Worm (Caenorhabditis elegans) whole organism, early embryonic: ENCODE data around the gene arrd-25.

Experiments used
- B0310.2 ChIP-seq: sonication (generic microtip); optimal IDR thresholded peaks from 2 replicates; lab custom pipeline; 2016; ENCODE audit warnings: mild to moderate bottlenecking, missing genetic modification characterization, missing compliant biosample characterization
- F13C5.2 ChIP-seq: sonication (generic microtip); optimal IDR thresholded peaks from 2 replicates; lab custom pipeline; 2017; ENCODE audit warnings: mild to moderate bottlenecking, missing genetic modification characterization, inconsistent platforms, missing compliant biosample characterization
- ama-1 ChIP-seq: fragments of 150-350 bp; optimal IDR thresholded peaks from 2 replicates; lab custom pipeline; 2014
- ceh-13 ChIP-seq: fragments of 200-800 bp; sonication (Bioruptor generic); optimal IDR thresholded peaks from 2 replicates; lab custom pipeline; 2018; ENCODE audit warnings: mild to moderate bottlenecking, missing genetic modification characterization, missing compliant biosample characterization
- ets-7 ChIP-seq: sonication (generic microtip); optimal IDR thresholded peaks from 2 replicates; lab custom pipeline; 2016; ENCODE audit warnings: missing genotype, missing genetic modification characterization, missing compliant biosample characterization
- flt-1 ChIP-seq: fragments of 200-800 bp; sonication (Bioruptor generic); IDR thresholded peaks from 2 replicates; pipeline ENCODE4 v1.3.6; 2022; ENCODE audit warnings: missing genetic modification characterization, missing compliant biosample characterization
- hmbx-1 ChIP-seq: sonication (generic microtip); optimal IDR thresholded peaks from 2 replicates; lab custom pipeline; 2016; ENCODE audit warnings: mild to moderate bottlenecking, missing genetic modification characterization, missing compliant biosample characterization
- hmg-4 ChIP-seq: fragments of 200-800 bp; sonication (Bioruptor generic); optimal IDR thresholded peaks from 2 replicates; lab custom pipeline; 2018; ENCODE audit warnings: mild to moderate bottlenecking, missing genetic modification characterization, missing compliant biosample characterization
- pes-1 ChIP-seq: fragments of 200-800 bp; sonication (Bioruptor generic); IDR thresholded peaks from 2 replicates; pipeline ENCODE4 v1.3.6; 2022; ENCODE audit warnings: missing genetic modification reagents, missing genetic modification characterization, missing compliant biosample characterization
- scrt-1 ChIP-seq: fragments of 200-800 bp; sonication (Bioruptor generic); IDR thresholded peaks from 2 replicates; pipeline ENCODE4 v1.3.6; 2022; ENCODE audit warnings: missing genetic modification characterization, missing compliant biosample characterization
- tbx-11 ChIP-seq: fragments of 200-800 bp; sonication (Bioruptor generic); IDR thresholded peaks from 2 replicates; pipeline ENCODE4 v1.3.6; 2022; ENCODE audit warnings: missing genetic modification characterization, missing compliant biosample characterization
- tra-4 ChIP-seq: sonication (generic microtip); optimal IDR thresholded peaks from 2 replicates; lab custom pipeline; 2017; ENCODE audit warnings: missing genetic modification characterization, missing compliant biosample characterization

DNA sequence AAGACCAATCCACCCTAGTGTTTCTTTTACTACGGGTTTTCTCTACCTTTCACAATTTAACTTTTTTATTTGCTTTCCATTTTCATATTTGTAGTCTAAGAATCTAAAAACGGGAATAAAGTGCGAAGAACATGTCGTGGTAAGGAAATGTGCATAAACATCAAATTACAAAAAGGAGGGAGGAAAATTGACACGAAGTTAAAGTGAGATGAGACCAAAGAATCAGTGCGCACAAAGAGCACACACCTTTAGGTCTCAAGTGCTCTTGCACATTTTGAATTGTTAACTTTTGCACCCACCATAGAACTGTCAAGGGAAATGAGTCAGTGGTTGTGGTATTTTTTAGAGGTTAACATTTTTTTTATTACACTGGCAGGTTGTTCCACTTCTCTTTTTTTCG lies 3.1 kb upstream of the arrd-25 start:
- TF ChIP-seq tra-4 (tag; lab: Kevin White, UChicago) (no peak), flt-1 (GFP tag; lab: Robert Waterston, UW) (no peak), ets-7 (tag; lab: Kevin White, UChicago) (no peak), tbx-11 (no peak), ama-1 (lab: Kevin White, UChicago) (no peak), scrt-1 (GFP tag; lab: Robert Waterston, UW) (no peak), hmbx-1 (tag; lab: Kevin White, UChicago) (no peak), B0310.2 (no peak), pes-1 (GFP tag; lab: Robert Waterston, UW) (no peak), hmg-4 (no peak), F13C5.2 (no peak), ceh-13 (GFP tag; lab: Kevin White, UChicago) (no peak)
